Worm (Caenorhabditis elegans) whole organism, L2 larva: ENCODE measurements around the gene clec-84.

ENCODE experiments used
- alr-1 ChIP-seq: fragments of 150-350 bp; optimal IDR thresholded peaks from 2 replicates; lab custom pipeline; 2014; ENCODE audit warnings: missing biosample characterization, missing genetic modification characterization
- aly-2 ChIP-seq: fragments of 150-350 bp; optimal IDR thresholded peaks from 2 replicates; lab custom pipeline; 2014; ENCODE audit warnings: missing biosample characterization, missing genetic modification characterization
- ceh-82 ChIP-seq: fragments of 150-350 bp; optimal IDR thresholded peaks from 2 replicates; lab custom pipeline; 2014; ENCODE audit warnings: missing biosample characterization, missing genetic modification characterization
- egl-27 ChIP-seq: sonication (generic microtip); optimal IDR thresholded peaks from 3 replicates; lab custom pipeline; 2017; ENCODE audit warnings: missing biosample characterization, missing genetic modification reagents, missing genetic modification characterization
- elt-1 ChIP-seq: fragments of 150-350 bp; optimal IDR thresholded peaks from 2 replicates; lab custom pipeline; 2014; ENCODE audit warnings: missing biosample characterization, missing genetic modification characterization
- lin-39 ChIP-seq: fragments of 150-350 bp; optimal IDR thresholded peaks from 2 replicates; lab custom pipeline; 2014; ENCODE audit warnings: missing biosample characterization, missing genetic modification reagents, missing genetic modification characterization
- mbf-1 ChIP-seq: sonication (generic microtip); optimal IDR thresholded peaks from 2 replicates; lab custom pipeline; 2017; ENCODE audit warnings: missing biosample characterization, missing genetic modification characterization
- nhr-23 ChIP-seq: fragments of 150-350 bp; optimal IDR thresholded peaks from 2 replicates; lab custom pipeline; 2014; ENCODE audit warnings: missing biosample characterization, missing genetic modification reagents, missing genetic modification characterization
- sma-9 ChIP-seq, 2 experiments: fragments of 150-350 bp in 1 of 2; sonication (generic microtip) in 1 of 2; optimal IDR thresholded peaks; 2 replicates each; lab custom pipeline; 2014 to 2016; ENCODE audit warnings: missing genetic modification characterization in 2 of 2, mild to moderate bottlenecking in 1 of 2, missing biosample characterization in 1 of 2, missing compliant biosample characterization in 1 of 2, missing genetic modification reagents in 1 of 2, moderate library complexity in 1 of 2
- snpc-4 ChIP-seq: fragments of 150-350 bp; optimal IDR thresholded peaks from 2 replicates; lab custom pipeline; 2014; ENCODE audit warnings: missing biosample characterization, missing genetic modification characterization
- unc-39 ChIP-seq: fragments of 150-350 bp; optimal IDR thresholded peaks from 2 replicates; lab custom pipeline; 2014; ENCODE audit warnings: missing biosample characterization, missing genetic modification characterization
- unc-62 ChIP-seq: fragments of 150-350 bp; optimal IDR thresholded peaks from 2 replicates; lab custom pipeline; 2014; ENCODE audit warnings: missing biosample characterization, missing genetic modification reagents, missing genetic modification characterization

DNA sequence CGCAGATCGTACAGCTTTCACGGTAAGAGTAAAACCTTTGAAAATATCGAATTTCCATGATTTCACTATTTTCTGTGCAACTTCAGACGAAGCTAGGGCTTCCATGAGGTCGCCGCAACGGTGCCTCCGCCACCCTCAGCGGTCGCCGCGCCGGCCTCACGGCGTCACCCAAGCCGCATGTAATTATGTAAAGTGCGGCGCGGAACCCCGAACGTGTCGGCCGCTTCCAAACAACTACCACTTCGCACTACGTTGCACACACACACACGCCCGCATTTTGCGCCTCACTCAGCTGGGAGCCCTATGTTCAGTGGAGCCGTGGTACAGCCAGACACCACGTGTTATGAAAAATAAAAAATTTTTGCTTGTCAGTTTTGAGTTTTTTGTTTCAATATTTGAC is 25.2 kb upstream of the clec-84 start:
- TF ChIP-seq mbf-1 (tag; lab: Kevin White, UChicago) (no peak), snpc-4 (no peak), lin-39 (tag; lab: Kevin White, UChicago) (no peak), sma-9 (GFP tag; optimal IDR thresholded peaks at IDR 0.05; lab: Kevin White, UChicago) (no peak), sma-9 (tag; optimal IDR thresholded peaks at IDR 0.05; lab: Kevin White, UChicago) (no peak), nhr-23 (no peak), alr-1 (no peak), egl-27 (tag; lab: Kevin White, UChicago) (no peak), unc-62 (no peak), unc-39 (tag; lab: Kevin White, UChicago) (no peak), aly-2 (tag; lab: Kevin White, UChicago) (no peak), elt-1 (no peak), ceh-82 (no peak)
